Worm (Caenorhabditis elegans) whole organism, L4/young adult: ENCODE data around the gene Y32B12B.2.

ENCODE experiments used
- W03F9.2 ChIP-seq: fragments of 150-350 bp; optimal IDR thresholded peaks from 2 replicates; lab custom pipeline; 2014; ENCODE audit warnings: missing biosample characterization, missing genetic modification characterization
- dao-5 ChIP-seq: sonication (generic microtip); optimal IDR thresholded peaks from 2 replicates; lab custom pipeline; 2016; ENCODE audit warnings: missing genotype, missing genetic modification characterization, moderate library complexity, missing compliant biosample characterization
- him-1 ChIP-seq: sonication (generic microtip); optimal IDR thresholded peaks from 2 replicates; lab custom pipeline; 2016; ENCODE audit warnings: missing genotype, missing genetic modification reagents, missing genetic modification characterization, missing compliant biosample characterization

- TF ChIP-seq him-1 (tag; lab: Kevin White, UChicago), result no peak
- TF ChIP-seq dao-5 (tag; lab: Kevin White, UChicago), result no peak
- no peak for TF ChIP-seq W03F9.2 (tag; lab: Kevin White, UChicago)
Measured at ce11 chrV:16536701-16537100, 1.5 kb upstream of the Y32B12B.2 start, which contains the start of gene Y32B12B.1.
